Fruit fly (Drosophila melanogaster) whole organism, embryonic: Measurements from ENCODE around the gene velo.

Experiments used
- Adf1 ChIP-seq: fragments of 200-800 bp; sonication (Bioruptor generic); IDR thresholded peaks from 2 replicates; pipeline ENCODE4 v1.3.6; 2022; ENCODE audit warnings: missing biosample characterization, missing genetic modification characterization
- Awh ChIP-seq: fragments of 200-800 bp; sonication (Bioruptor generic); IDR thresholded peaks from 2 replicates; pipeline ENCODE4, ENCODE4 v1.3.6; 2022; ENCODE audit warnings: missing biosample characterization, missing genetic modification characterization
- C15 ChIP-seq: fragments of 200-800 bp; sonication (Bioruptor generic); IDR thresholded peaks from 3 replicates; pipeline ENCODE4 v1.3.6; 2022; ENCODE audit warnings: missing biosample characterization, missing genetic modification characterization
- CG12219 ChIP-seq: fragments of 200-800 bp; sonication (Bioruptor generic); optimal IDR thresholded peaks from 3 replicates; lab custom pipeline; 2018; ENCODE audit warnings: missing biosample characterization, mild to moderate bottlenecking, missing genetic modification characterization
- CG12236 ChIP-seq: fragments of 200-800 bp; sonication (Bioruptor generic); optimal IDR thresholded peaks from 2 replicates; lab custom pipeline; 2016; ENCODE audit warnings: missing biosample characterization, missing genetic modification characterization
- CG13624 ChIP-seq: fragments of 200-800 bp; sonication (Bioruptor generic); optimal IDR thresholded peaks from 2 replicates; lab custom pipeline; 2016; ENCODE audit warnings: missing biosample characterization, missing genetic modification characterization
- CG15269 ChIP-seq: fragments of 200-800 bp; sonication (Bioruptor generic); optimal IDR thresholded peaks from 2 replicates; lab custom pipeline; 2018; ENCODE audit warnings: missing biosample characterization, mild to moderate bottlenecking, missing genetic modification characterization, moderate library complexity
- CG15601 ChIP-seq: fragments of 200-800 bp; sonication (Bioruptor generic); optimal IDR thresholded peaks from 3 replicates; lab custom pipeline; 2019; ENCODE audit warnings: missing biosample characterization, mild to moderate bottlenecking, missing genetic modification characterization, moderate library complexity
- CG16779 ChIP-seq: fragments of 200-800 bp; sonication (Bioruptor generic); IDR thresholded peaks from 2 replicates; pipeline ENCODE4 v1.3.6; 2022; ENCODE audit warnings: missing biosample characterization, missing genetic modification characterization
- CG16863 ChIP-seq: fragments of 200-800 bp; sonication (Bioruptor generic); optimal IDR thresholded peaks from 3 replicates; lab custom pipeline; 2016; ENCODE audit warnings: missing biosample characterization, missing genetic modification characterization
- CG30020 ChIP-seq: fragments of 200-800 bp; optimal IDR thresholded peaks from 2 replicates; lab custom pipeline; 2019; ENCODE audit warnings: missing biosample characterization, mild to moderate bottlenecking, missing genetic modification characterization, moderate library complexity
- CG34422 ChIP-seq: fragments of 200-800 bp; sonication (Bioruptor generic); IDR thresholded peaks from 3 replicates; pipeline ENCODE4 v1.3.6; 2022; ENCODE audit warnings: missing biosample characterization, missing genetic modification characterization
- CG6272 ChIP-seq: fragments of 200-800 bp; sonication (Bioruptor generic); IDR thresholded peaks from 2 replicates; pipeline ENCODE4 v1.3.6; 2022; ENCODE audit warnings: missing biosample characterization, missing genetic modification characterization
- CG6765 ChIP-seq: fragments of 200-800 bp; sonication (Bioruptor generic); optimal IDR thresholded peaks from 3 replicates; lab custom pipeline; 2017; ENCODE audit warnings: missing biosample characterization, mild to moderate bottlenecking, missing genetic modification characterization
- CG7745 ChIP-seq: fragments of 200-800 bp; sonication (Bioruptor generic); optimal IDR thresholded peaks from 2 replicates; lab custom pipeline; 2018; ENCODE audit warnings: missing biosample characterization, mild to moderate bottlenecking, missing genetic modification characterization, moderate library complexity
- CG9437 ChIP-seq: fragments of 200-800 bp; sonication (Bioruptor generic); optimal IDR thresholded peaks from 2 replicates; lab custom pipeline; 2018; ENCODE audit warnings: missing biosample characterization, mild to moderate bottlenecking, missing genetic modification characterization
- CG9876 ChIP-seq: fragments of 200-800 bp; sonication (Bioruptor generic); optimal IDR thresholded peaks from 2 replicates; lab custom pipeline; 2016; ENCODE audit warnings: missing biosample characterization, missing genetic modification characterization
- CrebB ChIP-seq: fragments of 200-800 bp; sonication (Bioruptor generic); optimal IDR thresholded peaks from 3 replicates; lab custom pipeline; 2018; ENCODE audit warnings: missing biosample characterization, mild to moderate bottlenecking, missing genetic modification characterization
- Dll ChIP-seq: fragments of 200-800 bp; sonication (Bioruptor generic); IDR thresholded peaks from 4 replicates; pipeline ENCODE4 v1.3.6; 2022; ENCODE audit warnings: missing biosample characterization, missing genetic modification characterization; ENCODE audit not compliant: partially characterized antibody
- E2f1 ChIP-seq: fragments of 200-800 bp; sonication (Bioruptor generic); IDR thresholded peaks from 2 replicates; pipeline ENCODE4 v1.3.6; 2022; ENCODE audit warnings: missing biosample characterization, missing genetic modification characterization
- Jarid2 ChIP-seq: fragments of 200-800 bp; sonication (Bioruptor generic); optimal IDR thresholded peaks from 3 replicates; lab custom pipeline; 2017; ENCODE audit warnings: mild to moderate bottlenecking, missing biosample characterization, missing genetic modification reagents, missing genetic modification characterization
- Max ChIP-seq: fragments of 200-800 bp; sonication (Bioruptor generic); optimal IDR thresholded peaks from 2 replicates; lab custom pipeline; 2016; ENCODE audit warnings: missing biosample characterization, mild to moderate bottlenecking, missing genetic modification characterization
- Med ChIP-seq: fragments of 200-800 bp; sonication (Bioruptor generic); peaks from one replicate; lab custom pipeline; 2016; ENCODE audit warnings: missing biosample characterization, missing genetic modification characterization, mild to moderate bottlenecking, inconsistent platforms, moderate library complexity
- Neu2 ChIP-seq: fragments of 200-800 bp; sonication (Bioruptor generic); optimal IDR thresholded peaks from 3 replicates; lab custom pipeline; 2016; ENCODE audit warnings: missing biosample characterization, missing genetic modification characterization, borderline replicate concordance
- Nf-YC ChIP-seq: fragments of 200-800 bp; optimal IDR thresholded peaks from 3 replicates; lab custom pipeline; 2019; ENCODE audit warnings: missing biosample characterization, mild to moderate bottlenecking, missing genetic modification characterization, moderate library complexity
- Oli ChIP-seq: fragments of 200-800 bp; sonication (Bioruptor generic); optimal IDR thresholded peaks from 2 replicates; lab custom pipeline; 2018; ENCODE audit warnings: missing biosample characterization, mild to moderate bottlenecking, missing genetic modification characterization, moderate library complexity
- Sry-β ChIP-seq: fragments of 200-800 bp; sonication (Bioruptor generic); optimal IDR thresholded peaks from 2 replicates; lab custom pipeline; 2018; ENCODE audit warnings: missing biosample characterization, mild to moderate bottlenecking, missing genetic modification characterization, moderate library complexity
- Stat92E ChIP-seq, 3 experiments: fragments of >200 bp in 2 of 3; fragments of 200-800 bp in 1 of 3; sonication (Bioruptor generic) in 1 of 3; optimal IDR thresholded peaks; 2 replicates each; lab custom pipeline; 2017 to 2019; ENCODE audit warnings: missing biosample characterization in 3 of 3, missing genetic modification characterization in 3 of 3, mild to moderate bottlenecking in 1 of 3, moderate library complexity in 1 of 3
- YL-1 ChIP-seq: fragments of 200-800 bp; sonication (Bioruptor generic); optimal IDR thresholded peaks from 3 replicates; lab custom pipeline; 2017; ENCODE audit warnings: missing biosample characterization, mild to moderate bottlenecking, missing genetic modification characterization
- cas ChIP-seq: fragments of 200-800 bp; sonication (Bioruptor generic); IDR thresholded peaks from 2 replicates; pipeline ENCODE4 v1.3.6; 2022; ENCODE audit warnings: missing biosample characterization, missing genetic modification characterization
- cg ChIP-seq: fragments of 200-800 bp; sonication (Bioruptor generic); optimal IDR thresholded peaks from 3 replicates; lab custom pipeline; 2019; ENCODE audit warnings: missing biosample characterization, mild to moderate bottlenecking, missing genetic modification characterization, moderate library complexity
- chinmo ChIP-seq: fragments of 200-800 bp; sonication (Bioruptor generic); IDR thresholded peaks from 4 replicates; pipeline ENCODE4 v1.3.6; 2022; ENCODE audit warnings: missing biosample characterization, missing genetic modification characterization; ENCODE audit not compliant: partially characterized antibody
- chm ChIP-seq: fragments of 200-800 bp; sonication (Bioruptor generic); IDR thresholded peaks from 2 replicates; pipeline ENCODE4 v1.3.6; 2022; ENCODE audit warnings: missing biosample characterization, missing genetic modification characterization
- croc ChIP-seq: fragments of 200-800 bp; sonication (Bioruptor generic); conservative IDR thresholded peaks from 3 replicates; pipeline ENCODE4 v1.3.6; 2022; ENCODE audit warnings: missing biosample characterization, missing genetic modification characterization
- cwo ChIP-seq: fragments of 200-800 bp; sonication (Bioruptor generic); optimal IDR thresholded peaks from 3 replicates; lab custom pipeline; 2017; ENCODE audit warnings: missing biosample characterization, missing genetic modification characterization, mild to moderate bottlenecking, moderate library complexity, missing genetic modification reagents
- esg ChIP-seq: fragments of 200-800 bp; sonication (Bioruptor generic); conservative IDR thresholded peaks from 2 replicates; pipeline ENCODE4 v1.3.6; 2022; ENCODE audit warnings: missing biosample characterization, missing genetic modification characterization
- grn ChIP-seq: fragments of 200-800 bp; sonication (Bioruptor generic); optimal IDR thresholded peaks from 3 replicates; lab custom pipeline; 2017; ENCODE audit warnings: missing biosample characterization, missing genetic modification characterization
- jigr1 ChIP-seq: fragments of 200-800 bp; sonication (Bioruptor generic); IDR thresholded peaks from 3 replicates; pipeline ENCODE4 v1.3.6; 2022; ENCODE audit warnings: missing biosample characterization, missing genetic modification characterization
- jumu ChIP-seq: fragments of 200-800 bp; sonication (Bioruptor generic); optimal IDR thresholded peaks from 3 replicates; lab custom pipeline; 2016; ENCODE audit warnings: missing biosample characterization, missing genetic modification characterization
- maf-S ChIP-seq: fragments of 200-800 bp; sonication (Bioruptor generic); optimal IDR thresholded peaks from 2 replicates; lab custom pipeline; 2016; ENCODE audit warnings: missing biosample characterization, missing genetic modification characterization
- onecut ChIP-seq: fragments of 200-800 bp; sonication (Bioruptor generic); IDR thresholded peaks from 2 replicates; pipeline ENCODE4 v1.3.6; 2022; ENCODE audit warnings: missing biosample characterization, missing genetic modification characterization
- prd ChIP-seq, 3 experiments: fragments of >200 bp in 2 of 3; fragments of 200-800 bp in 1 of 3; sonication (Bioruptor generic) in 1 of 3; optimal IDR thresholded peaks in 2 of 3; IDR thresholded peaks in 1 of 3; 2 replicates in 2 of 3; 3 replicates in 1 of 3; pipeline versions ENCODE4 v1.3.6 to Lab custom; 2017 to 2022; ENCODE audit warnings: missing biosample characterization in 1 of 3, missing genetic modification characterization in 1 of 3
- sens ChIP-seq: fragments of 200-800 bp; sonication (Bioruptor generic); peaks from one replicate; lab custom pipeline; 2016; ENCODE audit warnings: missing biosample characterization, missing genetic modification characterization
- sima ChIP-seq: fragments of 200-800 bp; sonication (Bioruptor generic); optimal IDR thresholded peaks from 2 replicates; lab custom pipeline; 2016; ENCODE audit warnings: missing biosample characterization, missing genetic modification characterization
- sob ChIP-seq: fragments of 200-800 bp; sonication (Bioruptor generic); IDR thresholded peaks from 2 replicates; pipeline ENCODE4 v1.3.6; 2022; ENCODE audit warnings: missing biosample characterization, missing genetic modification characterization
- sqz ChIP-seq: fragments of 200-800 bp; sonication (Bioruptor generic); optimal IDR thresholded peaks from 3 replicates; lab custom pipeline; 2018; ENCODE audit warnings: missing biosample characterization, mild to moderate bottlenecking, missing genetic modification characterization
- stwl ChIP-seq: fragments of 200-800 bp; sonication (Bioruptor generic); optimal IDR thresholded peaks from 3 replicates; lab custom pipeline; 2018; ENCODE audit warnings: missing biosample characterization, mild to moderate bottlenecking, missing genetic modification characterization, moderate library complexity
- tll ChIP-seq, 2 experiments: fragments of 200-800 bp in 1 of 2; fragments of >200 bp in 1 of 2; sonication (Bioruptor generic) in 1 of 2; optimal IDR thresholded peaks; 2 replicates each; lab custom pipeline; 2017 to 2019; ENCODE audit warnings: missing biosample characterization in 2 of 2, missing genetic modification characterization in 2 of 2, mild to moderate bottlenecking in 1 of 2, moderate library complexity in 1 of 2
- usp ChIP-seq: fragments of >200 bp; optimal IDR thresholded peaks from 2 replicates; lab custom pipeline; 2017; ENCODE audit warnings: missing biosample characterization, missing genetic modification characterization
- yki ChIP-seq: fragments of >200 bp; optimal IDR thresholded peaks from 3 replicates; lab custom pipeline; 2018

velo gene

dm6 chr3L:6789788-6790325, 37.3 kb upstream of the velo start, which contains the start of gene vvl (continued):
- TF ChIP-seq jigr1 (GFP tag; lab: Robert Waterston, UW), result no peak
- 0 out of 2 replicates have a peak, but pooled peaks have one; percentile 7 for TF ChIP-seq CG6272 (GFP tag; lab: Robert Waterston, UW)
- TF ChIP-seq CG34422, result 0 out of 3 replicates have a peak, but pooled peaks have one; percentile 43
- peak; percentile 94 for TF ChIP-seq Jarid2 (GFP tag; lab: Kevin White, UChicago)
- no peak for TF ChIP-seq CG13624 (GFP tag; lab: Kevin White, UChicago)
- no peak for TF ChIP-seq usp (GFP tag; lab: Kevin White, UChicago)
- no peak for TF ChIP-seq Sry-β
- no peak for TF ChIP-seq CG16779 (GFP tag; lab: Robert Waterston, UW)
- peak; percentile 86 for TF ChIP-seq Med (GFP tag; lab: Kevin White, UChicago)
- TF ChIP-seq CG9437 (GFP tag; lab: Kevin White, UChicago), result peak; percentile 80
- TF ChIP-seq CrebB (tag; lab: Kevin White, UChicago), result no peak
- no peak for TF ChIP-seq CG12236 (GFP tag; lab: Kevin White, UChicago)
- TF ChIP-seq CG9876 (GFP tag; lab: Kevin White, UChicago), result no peak
- peak; percentile 98 for TF ChIP-seq cg (GFP tag; lab: Kevin White, UChicago)
- TF ChIP-seq sens, result peak; percentile 82
- no peak for TF ChIP-seq CG30020 (tag; lab: Kevin White, UChicago)
- TF ChIP-seq Adf1 (GFP tag; lab: Robert Waterston, UW), result peak; percentile 74
- peak; percentile 47; the same call in 1 of the 2 replicates for TF ChIP-seq sob (GFP tag; lab: Robert Waterston, UW)
- no peak for TF ChIP-seq CG7745 (tag; lab: Kevin White, UChicago)
- TF ChIP-seq tll (GFP tag; optimal IDR thresholded peaks at IDR 0.05; lab: Kevin White, UChicago), result peak in 1 of 2 experiments; percentile 6
- TF ChIP-seq jumu, result no peak
- TF ChIP-seq CG16863, result no peak
- no peak for TF ChIP-seq C15
- no peak for TF ChIP-seq sima
- TF ChIP-seq sqz, result peak; percentile 91
- TF ChIP-seq cwo (GFP tag; lab: Kevin White, UChicago), result peak; percentile 8
- no peak for TF ChIP-seq croc
- no peak for TF ChIP-seq esg (GFP tag; lab: Robert Waterston, UW)
- no peak for TF ChIP-seq yki (lab: Kevin White, UChicago)
- peak; percentile 93; the same call in 3 of the 4 replicates for TF ChIP-seq chinmo
- TF ChIP-seq Oli (tag; lab: Kevin White, UChicago), result no peak
- TF ChIP-seq cas (GFP tag; lab: Robert Waterston, UW), result no peak
- no peak for TF ChIP-seq CG6765 (GFP tag; lab: Kevin White, UChicago)
- no peak for TF ChIP-seq CG15269
- TF ChIP-seq CG12219 (GFP tag; lab: Kevin White, UChicago), result peak; percentile 27
- no peak for TF ChIP-seq Awh (GFP tag; lab: Robert Waterston, UW)
- TF ChIP-seq Max, result no peak
- TF ChIP-seq Dll (GFP tag; lab: Robert Waterston, UW), result 0 out of 4 replicates have a peak, but pooled peaks have one; percentile 31
- peak; percentile 16; the same call in 1 of the 2 replicates for TF ChIP-seq onecut (GFP tag; lab: Robert Waterston, UW)
- TF ChIP-seq Neu2 (GFP tag; lab: Kevin White, UChicago), result no peak
- TF ChIP-seq Stat92E (GFP tag; optimal IDR thresholded peaks at IDR 0.05; lab: Kevin White, UChicago), result peak in 1 of 3 experiments; percentile 63
- TF ChIP-seq prd (optimal IDR thresholded peaks at IDR 0.05; lab: Kevin White, UChicago), result no peak
- peak; percentile 33; the same call in 1 of the 3 replicates for TF ChIP-seq prd (GFP tag; IDR thresholded peaks at IDR 0.05; lab: Robert Waterston, UW)
- TF ChIP-seq CG15601, result peak; percentile 16
- no peak for TF ChIP-seq E2f1 (GFP tag; lab: Robert Waterston, UW)
- peak; percentile 3 for TF ChIP-seq maf-S (GFP tag; lab: Kevin White, UChicago)
- TF ChIP-seq chm (GFP tag; lab: Robert Waterston, UW), result peak; percentile 64
- TF ChIP-seq YL-1, result no peak
- TF ChIP-seq stwl (tag; lab: Kevin White, UChicago), result no peak
- TF ChIP-seq grn (GFP tag; lab: Kevin White, UChicago), result peak; percentile 86
- TF ChIP-seq Nf-YC, result peak; percentile 98
